Worm (Caenorhabditis elegans) whole organism, early embryonic: ENCODE data around the gene rmd-2.

Experiments
- ama-1 ChIP-seq: fragments of 150-350 bp; optimal IDR thresholded peaks from 2 replicates; lab custom pipeline; 2014
- ceh-36 ChIP-seq: sonication (generic microtip); optimal IDR thresholded peaks from 2 replicates; lab custom pipeline; 2016; ENCODE audit warnings: missing genetic modification characterization, inconsistent platforms, missing compliant biosample characterization

- no peak for TF ChIP-seq ceh-36
- no peak for TF ChIP-seq ama-1 (lab: Kevin White, UChicago)
Measured at ce11 chrV:9950861-9951260, 35.2 kb downstream of the rmd-2 start, which contains the start of gene ttr-46.
